Worm (Caenorhabditis elegans): ENCODE results near the gene rfc-3.

ce11 chrIV:13100415-13100814 lies 4.9 kb downstream of the rfc-3 start, which contains the start of gene fask-1:
- TF ChIP-seq ztf-11 (tag; optimal IDR thresholded peaks at IDR 0.05) (no peak), mab-5 (tag; optimal IDR thresholded peaks at IDR 0.05) (no peak), elt-3 (tag; optimal IDR thresholded peaks at IDR 0.05) (no peak), mep-1 (tag; optimal IDR thresholded peaks at IDR 0.05) (no peak), nhr-237 (tag; optimal IDR thresholded peaks at IDR 0.05) (no peak), snpc-4 (tag; optimal IDR thresholded peaks at IDR 0.05) (no peak), lsy-2 (tag; optimal IDR thresholded peaks at IDR 0.05) (no peak), nhr-12 (tag; optimal IDR thresholded peaks at IDR 0.05) (no peak), unc-62 (GFP tag; optimal IDR thresholded peaks at IDR 0.05) (no peak), ceh-39 (tag; optimal IDR thresholded peaks at IDR 0.05) (no peak), pha-4 (tag; optimal IDR thresholded peaks at IDR 0.05) (no peak), zip-8 (tag; optimal IDR thresholded peaks at IDR 0.05) (no peak), sptf-1 (tag; optimal IDR thresholded peaks at IDR 0.05) (no peak), nhr-28 (tag; optimal IDR thresholded peaks at IDR 0.05) (no peak)

Measured in whole organism, mixed stage, embryonic.